Worm (Caenorhabditis elegans) whole organism, midembryonic: ENCODE measurements around the gene C09G5.7.

Source experiments
- T22C8.4 ChIP-seq: fragments of 200-800 bp; sonication (Bioruptor generic); IDR thresholded peaks from 2 replicates; pipeline ENCODE4 v1.3.6; 2022; ENCODE audit warnings: missing genetic modification characterization, missing compliant biosample characterization
- klf-2 ChIP-seq: fragments of 200-800 bp; sonication (Bioruptor generic); conservative IDR thresholded peaks from 2 replicates; pipeline ENCODE4 v1.3.6; 2022; ENCODE audit warnings: missing genetic modification reagents, missing genetic modification characterization, missing compliant biosample characterization

DNA sequence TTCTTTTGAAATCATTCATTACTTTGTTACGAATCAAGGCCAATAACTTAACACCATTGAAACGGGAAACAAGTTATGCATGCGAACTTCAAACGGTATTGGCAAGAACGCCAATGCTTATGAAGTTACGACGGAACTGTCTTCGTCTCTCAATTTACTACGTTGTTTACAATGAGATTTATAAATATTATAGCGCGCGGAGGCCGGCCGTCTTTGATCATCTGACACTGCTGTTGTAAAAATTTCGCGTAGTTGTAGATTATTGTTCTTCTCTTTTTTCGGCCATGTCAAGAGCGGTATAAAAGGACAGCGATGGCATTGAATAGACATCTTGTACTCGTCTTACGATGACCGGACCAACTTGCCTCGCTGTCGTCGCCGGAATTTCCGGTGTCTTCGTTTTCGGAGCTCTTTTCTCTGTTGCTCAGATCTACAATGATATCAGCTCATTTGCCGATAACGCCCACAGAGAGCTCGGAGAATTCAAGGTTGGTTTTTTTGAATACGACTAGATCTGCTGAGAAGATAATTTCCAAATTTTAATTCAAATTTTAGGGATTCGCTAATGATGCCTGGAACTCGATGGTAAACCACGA lies 10.0 kb upstream of the C09G5.7 start, which contains the start of gene col-39:
- TF ChIP-seq T22C8.4 (GFP tag; lab: Robert Waterston, UW) (no peak), klf-2 (GFP tag; lab: Robert Waterston, UW) (no peak)
